Fruit fly (Drosophila melanogaster) whole organism, embryonic: ENCODE measurements around the gene Pex5.

Source experiments
- Aef1 ChIP-seq: fragments of 200-800 bp; sonication (Bioruptor generic); IDR thresholded peaks from 3 replicates; pipeline ENCODE4 v1.3.6; 2022; ENCODE audit warnings: missing biosample characterization, missing genetic modification characterization
- Asciz ChIP-seq: fragments of 200-800 bp; sonication (Bioruptor generic); optimal IDR thresholded peaks from 2 replicates; lab custom pipeline; 2017; ENCODE audit warnings: missing biosample characterization, mild to moderate bottlenecking, missing genetic modification characterization, missing genetic modification reagents
- Awh ChIP-seq: fragments of 200-800 bp; sonication (Bioruptor generic); IDR thresholded peaks from 2 replicates; pipeline ENCODE4, ENCODE4 v1.3.6; 2022; ENCODE audit warnings: missing biosample characterization, missing genetic modification characterization
- CG1024 ChIP-seq: fragments of 200-800 bp; sonication (Bioruptor generic); IDR thresholded peaks from 2 replicates; pipeline ENCODE4 v1.3.6; 2022; ENCODE audit warnings: missing biosample characterization, missing genetic modification characterization
- CG11085 ChIP-seq: fragments of 200-800 bp; sonication (Bioruptor generic); IDR thresholded peaks from 2 replicates; pipeline ENCODE4 v1.3.6; 2022; ENCODE audit warnings: missing biosample characterization, missing genetic modification characterization
- CG12071 ChIP-seq: fragments of 200-800 bp; sonication (Bioruptor generic); optimal IDR thresholded peaks from 3 replicates; lab custom pipeline; 2018; ENCODE audit warnings: missing biosample characterization, mild to moderate bottlenecking, missing genetic modification characterization
- CG12391 ChIP-seq: fragments of 200-800 bp; sonication (Bioruptor generic); optimal IDR thresholded peaks from 3 replicates; lab custom pipeline; 2018; ENCODE audit warnings: missing biosample characterization, mild to moderate bottlenecking, missing genetic modification characterization, moderate library complexity
- CG15601 ChIP-seq: fragments of 200-800 bp; sonication (Bioruptor generic); optimal IDR thresholded peaks from 3 replicates; lab custom pipeline; 2019; ENCODE audit warnings: missing biosample characterization, mild to moderate bottlenecking, missing genetic modification characterization, moderate library complexity
- CG16779 ChIP-seq: fragments of 200-800 bp; sonication (Bioruptor generic); IDR thresholded peaks from 2 replicates; pipeline ENCODE4 v1.3.6; 2022; ENCODE audit warnings: missing biosample characterization, missing genetic modification characterization
- CG17802 ChIP-seq: fragments of 200-800 bp; sonication (Bioruptor generic); optimal IDR thresholded peaks from 2 replicates; lab custom pipeline; 2018; ENCODE audit warnings: missing biosample characterization, mild to moderate bottlenecking, missing genetic modification characterization, moderate library complexity
- CG18011 ChIP-seq: fragments of 200-800 bp; sonication (Bioruptor generic); optimal IDR thresholded peaks from 2 replicates; lab custom pipeline; 2017; ENCODE audit warnings: missing biosample characterization, missing genetic modification characterization, mild to moderate bottlenecking, moderate library complexity, missing genotype
- CG18476 ChIP-seq: fragments of 200-800 bp; sonication (Bioruptor generic); optimal IDR thresholded peaks from 2 replicates; lab custom pipeline; 2016; ENCODE audit warnings: missing biosample characterization, mild to moderate bottlenecking, missing genetic modification characterization
- CG2678 ChIP-seq: fragments of 200-800 bp; sonication (Bioruptor generic); optimal IDR thresholded peaks from 3 replicates; lab custom pipeline; 2019; ENCODE audit warnings: missing biosample characterization, mild to moderate bottlenecking, missing genetic modification characterization, moderate library complexity
- CG31388 ChIP-seq: fragments of 200-800 bp; sonication (Bioruptor generic); optimal IDR thresholded peaks from 2 replicates; lab custom pipeline; 2016; ENCODE audit warnings: missing biosample characterization, missing genetic modification characterization
- CG34224 ChIP-seq: fragments of 200-800 bp; sonication (Bioruptor generic); IDR thresholded peaks from 3 replicates; pipeline ENCODE4 v1.3.6; 2022; ENCODE audit warnings: missing biosample characterization, missing genetic modification characterization; ENCODE audit not compliant: partially characterized antibody
- CG3838 ChIP-seq: fragments of 200-800 bp; sonication (Bioruptor generic); optimal IDR thresholded peaks from 3 replicates; lab custom pipeline; 2016; ENCODE audit warnings: missing biosample characterization, missing genetic modification characterization
- CG4707 ChIP-seq: fragments of 200-800 bp; sonication (Bioruptor generic); optimal IDR thresholded peaks from 2 replicates; lab custom pipeline; 2018; ENCODE audit warnings: missing biosample characterization, mild to moderate bottlenecking, missing genetic modification characterization, moderate library complexity
- CG5180 ChIP-seq: fragments of 200-800 bp; sonication (Bioruptor generic); optimal IDR thresholded peaks from 3 replicates; lab custom pipeline; 2017; ENCODE audit warnings: missing biosample characterization, missing genetic modification characterization, mild to moderate bottlenecking, moderate library complexity, missing genetic modification reagents
- CG7556 ChIP-seq: fragments of 200-800 bp; sonication (Bioruptor generic); optimal IDR thresholded peaks from 2 replicates; lab custom pipeline; 2017; ENCODE audit warnings: missing biosample characterization, mild to moderate bottlenecking, missing genetic modification characterization
- CG8478 ChIP-seq: fragments of >200 bp; optimal IDR thresholded peaks from 2 replicates; lab custom pipeline; 2018
- CG8944 ChIP-seq: fragments of 200-800 bp; sonication (Bioruptor generic); optimal IDR thresholded peaks from 3 replicates; lab custom pipeline; 2016; ENCODE audit warnings: missing biosample characterization, missing genetic modification characterization
- CG9215 ChIP-seq: fragments of 200-800 bp; sonication (Bioruptor generic); IDR thresholded peaks from 2 replicates; pipeline ENCODE4 v1.3.6; 2022; ENCODE audit warnings: missing biosample characterization, missing genetic modification characterization
- CG9609 ChIP-seq: fragments of 200-800 bp; sonication (Bioruptor generic); optimal IDR thresholded peaks from 3 replicates; lab custom pipeline; 2016; ENCODE audit warnings: missing biosample characterization, missing genetic modification characterization
- Fer2 ChIP-seq: fragments of 200-800 bp; sonication (Bioruptor generic); optimal IDR thresholded peaks from 2 replicates; lab custom pipeline; 2018; ENCODE audit warnings: missing biosample characterization, mild to moderate bottlenecking, missing genetic modification characterization, moderate library complexity
- H2.0 ChIP-seq: fragments of 200-800 bp; sonication (Bioruptor generic); IDR thresholded peaks from 2 replicates; pipeline ENCODE4 v1.3.6; 2022; ENCODE audit warnings: missing biosample characterization, missing genetic modification characterization
- Lim3 ChIP-seq: fragments of 200-800 bp; sonication (Bioruptor generic); IDR thresholded peaks from 2 replicates; pipeline ENCODE4 v1.3.6; 2022; ENCODE audit warnings: missing biosample characterization, missing genetic modification characterization
- Lpt ChIP-seq: fragments of >200 bp; optimal IDR thresholded peaks from 2 replicates; lab custom pipeline; 2018; ENCODE audit warnings: missing biosample characterization, missing genetic modification characterization
- Meics ChIP-seq: fragments of 200-800 bp; sonication (Bioruptor generic); optimal IDR thresholded peaks from 2 replicates; lab custom pipeline; 2017; ENCODE audit warnings: missing biosample characterization, mild to moderate bottlenecking, missing genetic modification characterization
- Mes4 ChIP-seq: fragments of 200-800 bp; sonication (Bioruptor generic); optimal IDR thresholded peaks from 2 replicates; lab custom pipeline; 2016; ENCODE audit warnings: missing biosample characterization, missing genetic modification characterization
- Rfx ChIP-seq: fragments of 200-800 bp; sonication (Bioruptor generic); IDR thresholded peaks from 2 replicates; pipeline ENCODE4 v1.3.6; 2022; ENCODE audit warnings: missing biosample characterization, missing genetic modification characterization
- Sry-δ ChIP-seq: fragments of 200-800 bp; sonication (Bioruptor generic); optimal IDR thresholded peaks from 2 replicates; lab custom pipeline; 2016; ENCODE audit warnings: missing biosample characterization, missing genetic modification characterization
- chinmo ChIP-seq: fragments of 200-800 bp; sonication (Bioruptor generic); IDR thresholded peaks from 4 replicates; pipeline ENCODE4 v1.3.6; 2022; ENCODE audit warnings: missing biosample characterization, missing genetic modification characterization; ENCODE audit not compliant: partially characterized antibody
- corto ChIP-seq: fragments of 200-800 bp; sonication (Bioruptor generic); optimal IDR thresholded peaks from 2 replicates; lab custom pipeline; 2016; ENCODE audit warnings: missing biosample characterization, mild to moderate bottlenecking, missing genetic modification characterization, moderate library complexity
- dmrt99B ChIP-seq: fragments of 200-800 bp; sonication (Bioruptor generic); optimal IDR thresholded peaks from 2 replicates; lab custom pipeline; 2018; ENCODE audit warnings: missing biosample characterization, mild to moderate bottlenecking, missing genetic modification characterization, moderate library complexity
- fd102C ChIP-seq: fragments of 200-800 bp; sonication (Bioruptor generic); optimal IDR thresholded peaks from 2 replicates; lab custom pipeline; 2018; ENCODE audit warnings: missing biosample characterization, mild to moderate bottlenecking, missing genetic modification characterization, moderate library complexity
- fd64A ChIP-seq: fragments of 200-800 bp; sonication (Bioruptor generic); optimal IDR thresholded peaks from 3 replicates; lab custom pipeline; 2018; ENCODE audit warnings: missing biosample characterization, mild to moderate bottlenecking, missing genetic modification characterization
- h ChIP-seq: fragments of >200 bp; optimal IDR thresholded peaks from 2 replicates; lab custom pipeline; 2017
- jigr1 ChIP-seq: fragments of 200-800 bp; sonication (Bioruptor generic); IDR thresholded peaks from 3 replicates; pipeline ENCODE4 v1.3.6; 2022; ENCODE audit warnings: missing biosample characterization, missing genetic modification characterization
- jing ChIP-seq: fragments of 200-800 bp; sonication (Bioruptor generic); optimal IDR thresholded peaks from 2 replicates; lab custom pipeline; 2018; ENCODE audit warnings: missing biosample characterization, mild to moderate bottlenecking, missing genetic modification characterization
- kay ChIP-seq: fragments of 200-800 bp; sonication (Bioruptor generic); optimal IDR thresholded peaks from 2 replicates; lab custom pipeline; 2016; ENCODE audit warnings: missing biosample characterization, missing genetic modification characterization
- mld ChIP-seq: fragments of 200-800 bp; sonication (Bioruptor generic); IDR thresholded peaks from 3 replicates; pipeline ENCODE4 v1.3.6; 2022; ENCODE audit warnings: missing biosample characterization, missing genetic modification characterization; ENCODE audit not compliant: partially characterized antibody
- ro ChIP-seq: fragments of 200-800 bp; sonication (Bioruptor generic); IDR thresholded peaks from 2 replicates; pipeline ENCODE4 v1.3.6; 2022; ENCODE audit warnings: missing biosample characterization, missing genetic modification characterization
- salm ChIP-seq: fragments of 200-800 bp; sonication (Bioruptor generic); optimal IDR thresholded peaks from 2 replicates; lab custom pipeline; 2018; ENCODE audit warnings: missing biosample characterization, mild to moderate bottlenecking, missing genetic modification characterization
- sens ChIP-seq: fragments of 200-800 bp; sonication (Bioruptor generic); peaks from one replicate; lab custom pipeline; 2016; ENCODE audit warnings: missing biosample characterization, missing genetic modification characterization
- sens-2 ChIP-seq: fragments of 200-800 bp; sonication (Bioruptor generic); IDR thresholded peaks from 2 replicates; pipeline ENCODE4 v1.3.6; 2022; ENCODE audit warnings: missing biosample characterization, missing genetic modification characterization
- slou ChIP-seq: fragments of 200-800 bp; sonication (Bioruptor generic); optimal IDR thresholded peaks from 3 replicates; lab custom pipeline; 2016; ENCODE audit warnings: missing biosample characterization, missing genetic modification characterization
- sqz ChIP-seq: fragments of 200-800 bp; sonication (Bioruptor generic); optimal IDR thresholded peaks from 3 replicates; lab custom pipeline; 2018; ENCODE audit warnings: missing biosample characterization, mild to moderate bottlenecking, missing genetic modification characterization
- sug ChIP-seq: fragments of 200-800 bp; optimal IDR thresholded peaks from 2 replicates; lab custom pipeline; 2019; ENCODE audit warnings: missing biosample characterization, mild to moderate bottlenecking, missing genetic modification characterization, moderate library complexity
- tio ChIP-seq: fragments of 200-800 bp; sonication (Bioruptor generic); optimal IDR thresholded peaks from 2 replicates; lab custom pipeline; 2017; ENCODE audit warnings: missing biosample characterization, missing genetic modification characterization, inconsistent platforms
- tll ChIP-seq, 2 experiments: fragments of 200-800 bp in 1 of 2; fragments of >200 bp in 1 of 2; sonication (Bioruptor generic) in 1 of 2; optimal IDR thresholded peaks; 2 replicates each; lab custom pipeline; 2017 to 2019; ENCODE audit warnings: missing biosample characterization in 2 of 2, missing genetic modification characterization in 2 of 2, mild to moderate bottlenecking in 1 of 2, moderate library complexity in 1 of 2
- tna ChIP-seq: fragments of 200-800 bp; sonication (Bioruptor generic); IDR thresholded peaks from 2 replicates; pipeline ENCODE4 v1.3.6; 2022; ENCODE audit warnings: missing biosample characterization, missing genetic modification characterization; ENCODE audit not compliant: partially characterized antibody

Pex5 gene

dm6 chrX:1845413-1845951 lies 23.4 kb downstream of the Pex5 start (continued):
- peak; percentile 70 for TF ChIP-seq Awh (GFP tag; lab: Robert Waterston, UW)
- TF ChIP-seq tll (GFP tag; optimal IDR thresholded peaks at IDR 0.05; lab: Kevin White, UChicago), result no peak
- no peak for TF ChIP-seq jing (GFP tag; lab: Kevin White, UChicago)
- no peak for TF ChIP-seq h (lab: Kevin White, UChicago)
- peak; percentile 38 for TF ChIP-seq CG7556 (GFP tag; lab: Kevin White, UChicago)
- no peak for TF ChIP-seq CG8478 (lab: Kevin White, UChicago)
- TF ChIP-seq CG31388 (GFP tag; lab: Kevin White, UChicago), result no peak
- TF ChIP-seq Sry-δ (GFP tag; lab: Kevin White, UChicago), result peak; percentile 27
- TF ChIP-seq mld, result no peak
- TF ChIP-seq Rfx, result peak; percentile 72; the same call in 1 of the 2 replicates
- no peak for TF ChIP-seq slou
- TF ChIP-seq H2.0 (GFP tag; lab: Robert Waterston, UW), result no peak
- TF ChIP-seq sqz (GFP tag; lab: Kevin White, UChicago), result no peak
- 0 out of 2 replicates have a peak, but pooled peaks have one; percentile 37 for TF ChIP-seq CG16779
- peak; percentile 3 for TF ChIP-seq Fer2 (tag; lab: Kevin White, UChicago)
- peak; percentile 68 for TF ChIP-seq CG2678 (tag; lab: Kevin White, UChicago)
- TF ChIP-seq tna (GFP tag; lab: Robert Waterston, UW), result no peak
- TF ChIP-seq ro (GFP tag; lab: Robert Waterston, UW), result no peak
- no peak for TF ChIP-seq CG11085
- TF ChIP-seq CG9215, result 0 out of 2 replicates have a peak, but pooled peaks have one; percentile 12
- no peak for TF ChIP-seq CG17802
- TF ChIP-seq Aef1 (GFP tag; lab: Robert Waterston, UW), result no peak
- peak; percentile 35 for TF ChIP-seq CG9609 (GFP tag; lab: Kevin White, UChicago)
- no peak for TF ChIP-seq Lim3 (GFP tag; lab: Robert Waterston, UW)
- peak; percentile 63 for TF ChIP-seq CG12071
- TF ChIP-seq Lpt, result no peak
- TF ChIP-seq Meics (GFP tag; lab: Kevin White, UChicago), result peak; percentile 71
- TF ChIP-seq CG4707, result peak; percentile 1
- TF ChIP-seq Mes4 (GFP tag; lab: Kevin White, UChicago), result peak; percentile 43
- TF ChIP-seq CG3838 (GFP tag; lab: Kevin White, UChicago), result peak; percentile 7
- peak; percentile 7 for TF ChIP-seq CG5180 (GFP tag; lab: Kevin White, UChicago)
- TF ChIP-seq tio, result peak; percentile 60
- TF ChIP-seq fd102C (GFP tag; lab: Kevin White, UChicago), result peak; percentile 58
- TF ChIP-seq fd64A (GFP tag; lab: Kevin White, UChicago), result no peak
- no peak for TF ChIP-seq kay
- peak; percentile 55 for TF ChIP-seq Asciz
- no peak for TF ChIP-seq sens-2
- TF ChIP-seq salm (tag; lab: Kevin White, UChicago), result no peak
- peak; percentile 2 for TF ChIP-seq CG12391 (tag; lab: Kevin White, UChicago)
- no peak for TF ChIP-seq jigr1 (GFP tag; lab: Robert Waterston, UW)
- peak; percentile 40 for TF ChIP-seq CG8944 (GFP tag; lab: Kevin White, UChicago)
- TF ChIP-seq CG34224 (GFP tag; lab: Robert Waterston, UW), result no peak
- TF ChIP-seq sens, result peak; percentile 89
- peak; percentile 41 for TF ChIP-seq dmrt99B (tag; lab: Kevin White, UChicago)
- TF ChIP-seq CG18011 (GFP tag; lab: Kevin White, UChicago), result peak; percentile 25
- TF ChIP-seq corto, result no peak
- peak; percentile 61 for TF ChIP-seq sug
- peak; percentile 22 for TF ChIP-seq CG18476 (GFP tag; lab: Kevin White, UChicago)
- no peak for TF ChIP-seq chinmo
- no peak; the same call in 1 of the 2 replicates for TF ChIP-seq CG1024 (GFP tag; lab: Robert Waterston, UW)
- peak; percentile 14 for TF ChIP-seq CG15601 (tag; lab: Kevin White, UChicago)
